Fruit fly (Drosophila melanogaster) whole organism, embryonic: Measurements from ENCODE around the gene nbs.

Experiments
- B-H1 ChIP-seq: fragments of 200-800 bp; sonication (Bioruptor generic); IDR thresholded peaks from 3 replicates; pipeline ENCODE4 v1.3.6; 2022; ENCODE audit warnings: missing biosample characterization, missing genetic modification characterization
- C15 ChIP-seq: fragments of 200-800 bp; sonication (Bioruptor generic); IDR thresholded peaks from 3 replicates; pipeline ENCODE4 v1.3.6; 2022; ENCODE audit warnings: missing biosample characterization, missing genetic modification characterization
- CG1024 ChIP-seq: fragments of 200-800 bp; sonication (Bioruptor generic); IDR thresholded peaks from 2 replicates; pipeline ENCODE4 v1.3.6; 2022; ENCODE audit warnings: missing biosample characterization, missing genetic modification characterization
- CG10321 ChIP-seq: fragments of 200-800 bp; sonication (Bioruptor generic); IDR thresholded peaks from 2 replicates; pipeline ENCODE4 v1.3.6; 2022; ENCODE audit warnings: missing biosample characterization, missing genetic modification characterization
- CG11247 ChIP-seq: fragments of 200-800 bp; sonication (Bioruptor generic); IDR thresholded peaks from 2 replicates; pipeline ENCODE4 v1.3.6; 2022; ENCODE audit warnings: missing biosample characterization, missing genetic modification characterization
- CG11398 ChIP-seq: fragments of 200-800 bp; sonication (Bioruptor generic); optimal IDR thresholded peaks from 2 replicates; lab custom pipeline; 2016; ENCODE audit warnings: missing biosample characterization, missing genetic modification characterization
- CG12236 ChIP-seq: fragments of 200-800 bp; sonication (Bioruptor generic); optimal IDR thresholded peaks from 2 replicates; lab custom pipeline; 2016; ENCODE audit warnings: missing biosample characterization, missing genetic modification characterization
- CG14710 ChIP-seq: fragments of 200-800 bp; sonication (Bioruptor generic); optimal IDR thresholded peaks from 3 replicates; lab custom pipeline; 2019; ENCODE audit warnings: missing biosample characterization, mild to moderate bottlenecking, missing genetic modification characterization, moderate library complexity
- CG1602 ChIP-seq: fragments of 200-800 bp; sonication (Bioruptor generic); optimal IDR thresholded peaks from 3 replicates; lab custom pipeline; 2016; ENCODE audit warnings: missing biosample characterization, missing genetic modification characterization
- CG16813 ChIP-seq: fragments of 200-800 bp; sonication (Bioruptor generic); IDR thresholded peaks from 3 replicates; pipeline ENCODE4 v1.3.6; 2022; ENCODE audit warnings: missing biosample characterization, missing genetic modification characterization; ENCODE audit not compliant: partially characterized antibody
- CG3163 ChIP-seq: fragments of 200-800 bp; sonication (Bioruptor generic); optimal IDR thresholded peaks from 3 replicates; lab custom pipeline; 2016; ENCODE audit warnings: missing biosample characterization, missing genetic modification characterization
- CG43689 ChIP-seq: fragments of 200-800 bp; sonication (Bioruptor generic); IDR thresholded peaks from 2 replicates; pipeline ENCODE4 v1.3.6; 2022; ENCODE audit warnings: missing biosample characterization, missing genetic modification characterization
- CG4404 ChIP-seq: fragments of 200-800 bp; sonication (Bioruptor generic); IDR thresholded peaks from 2 replicates; pipeline ENCODE4 v1.3.6; 2022; ENCODE audit warnings: missing biosample characterization, missing genetic modification characterization
- CG5245 ChIP-seq: fragments of 200-800 bp; sonication (Bioruptor generic); optimal IDR thresholded peaks from 3 replicates; lab custom pipeline; 2016; ENCODE audit warnings: missing biosample characterization, missing genetic modification characterization
- CG5953 ChIP-seq: fragments of 200-800 bp; sonication (Bioruptor generic); IDR thresholded peaks from 2 replicates; pipeline ENCODE4 v1.3.6; 2022; ENCODE audit warnings: missing biosample characterization, missing genetic modification characterization
- CG7271 ChIP-seq: fragments of 200-800 bp; sonication (Bioruptor generic); optimal IDR thresholded peaks from 2 replicates; lab custom pipeline; 2018; ENCODE audit warnings: missing biosample characterization, mild to moderate bottlenecking, missing genetic modification characterization, moderate library complexity
- CG8765 ChIP-seq: fragments of 200-800 bp; sonication (Bioruptor generic); IDR thresholded peaks from 2 replicates; pipeline ENCODE4 v1.3.6; 2022; ENCODE audit warnings: missing biosample characterization, missing genetic modification characterization
- Deaf1 ChIP-seq: fragments of 200-800 bp; optimal IDR thresholded peaks from 3 replicates; lab custom pipeline; 2019; ENCODE audit warnings: missing biosample characterization, mild to moderate bottlenecking, missing genetic modification characterization, moderate library complexity
- Dll ChIP-seq: fragments of 200-800 bp; sonication (Bioruptor generic); IDR thresholded peaks from 4 replicates; pipeline ENCODE4 v1.3.6; 2022; ENCODE audit warnings: missing biosample characterization, missing genetic modification characterization; ENCODE audit not compliant: partially characterized antibody
- E2f2 ChIP-seq: fragments of 200-800 bp; sonication (Bioruptor generic); IDR thresholded peaks from 2 replicates; pipeline ENCODE4 v1.3.6; 2022; ENCODE audit warnings: missing biosample characterization, missing genetic modification characterization
- Fer3 ChIP-seq: fragments of 200-800 bp; sonication (Bioruptor generic); optimal IDR thresholded peaks from 2 replicates; lab custom pipeline; 2018; ENCODE audit warnings: missing biosample characterization, mild to moderate bottlenecking, missing genetic modification characterization, moderate library complexity
- Hsf ChIP-seq: fragments of 200-800 bp; sonication (Bioruptor generic); optimal IDR thresholded peaks from 3 replicates; lab custom pipeline; 2016; ENCODE audit warnings: missing biosample characterization, missing genetic modification characterization
- MESR4 ChIP-seq: fragments of 200-800 bp; sonication (Bioruptor generic); optimal IDR thresholded peaks from 2 replicates; lab custom pipeline; 2018; ENCODE audit warnings: missing biosample characterization, mild to moderate bottlenecking, missing genetic modification characterization, moderate library complexity
- Mrtf ChIP-seq: fragments of 200-800 bp; sonication (Bioruptor generic); IDR thresholded peaks from 3 replicates; pipeline ENCODE4 v1.3.6; 2022; ENCODE audit warnings: missing biosample characterization, missing genetic modification characterization
- NC2α ChIP-seq: fragments of 200-800 bp; sonication (Bioruptor generic); optimal IDR thresholded peaks from 2 replicates; lab custom pipeline; 2016; ENCODE audit warnings: missing biosample characterization, missing genetic modification characterization
- Oli ChIP-seq: fragments of 200-800 bp; sonication (Bioruptor generic); optimal IDR thresholded peaks from 2 replicates; lab custom pipeline; 2018; ENCODE audit warnings: missing biosample characterization, mild to moderate bottlenecking, missing genetic modification characterization, moderate library complexity
- Scr ChIP-seq: fragments of 200-800 bp; sonication (Bioruptor generic); IDR thresholded peaks from 2 replicates; pipeline ENCODE4 v1.3.6; 2022; ENCODE audit warnings: missing biosample characterization, missing genetic modification characterization; ENCODE audit not compliant: partially characterized antibody
- Six4 ChIP-seq: fragments of 200-800 bp; sonication (Bioruptor generic); optimal IDR thresholded peaks from 2 replicates; lab custom pipeline; 2016; ENCODE audit warnings: missing biosample characterization, missing genetic modification characterization
- abd-A ChIP-seq: fragments of 200-800 bp; sonication (Bioruptor generic); optimal IDR thresholded peaks from 3 replicates; lab custom pipeline; 2019; ENCODE audit warnings: missing biosample characterization, mild to moderate bottlenecking, missing genetic modification characterization, moderate library complexity
- ash1 ChIP-seq: fragments of 200-800 bp; sonication (Bioruptor generic); optimal IDR thresholded peaks from 2 replicates; lab custom pipeline; 2018; ENCODE audit warnings: missing biosample characterization, mild to moderate bottlenecking, missing genetic modification characterization
- bbx ChIP-seq: fragments of 200-800 bp; sonication (Bioruptor generic); IDR thresholded peaks from 2 replicates; pipeline ENCODE4 v1.3.6; 2022; ENCODE audit warnings: missing biosample characterization, missing genetic modification characterization; ENCODE audit not compliant: partially characterized antibody
- bcd ChIP-seq: fragments of 200-800 bp; sonication (Bioruptor generic); optimal IDR thresholded peaks from 2 replicates; lab custom pipeline; 2017; ENCODE audit warnings: missing biosample characterization, mild to moderate bottlenecking, missing genetic modification characterization
- caup ChIP-seq: fragments of 200-800 bp; sonication (Bioruptor generic); optimal IDR thresholded peaks from 3 replicates; lab custom pipeline; 2017; ENCODE audit warnings: missing biosample characterization, mild to moderate bottlenecking, missing genetic modification characterization, moderate library complexity; ENCODE audit not compliant: severe bottlenecking
- chinmo ChIP-seq: fragments of 200-800 bp; sonication (Bioruptor generic); IDR thresholded peaks from 4 replicates; pipeline ENCODE4 v1.3.6; 2022; ENCODE audit warnings: missing biosample characterization, missing genetic modification characterization; ENCODE audit not compliant: partially characterized antibody
- chn ChIP-seq: fragments of 200-800 bp; sonication (Bioruptor generic); optimal IDR thresholded peaks from 2 replicates; lab custom pipeline; 2016; ENCODE audit warnings: missing biosample characterization, missing genetic modification characterization
- croc ChIP-seq: fragments of 200-800 bp; sonication (Bioruptor generic); conservative IDR thresholded peaks from 3 replicates; pipeline ENCODE4 v1.3.6; 2022; ENCODE audit warnings: missing biosample characterization, missing genetic modification characterization
- crp ChIP-seq, 2 experiments: fragments of 200-800 bp; sonication (Bioruptor generic); optimal IDR thresholded peaks; 2 replicates in 1 of 2; 3 replicates in 1 of 2; lab custom pipeline; 2017; ENCODE audit warnings: missing biosample characterization in 2 of 2, missing genetic modification characterization in 2 of 2, mild to moderate bottlenecking in 1 of 2, moderate library complexity in 1 of 2
- ham ChIP-seq: fragments of 200-800 bp; sonication (Bioruptor generic); IDR thresholded peaks from 2 replicates; pipeline ENCODE4 v1.3.6; 2022; ENCODE audit warnings: missing biosample characterization, missing genetic modification characterization
- ken ChIP-seq: fragments of 200-800 bp; sonication (Bioruptor generic); IDR thresholded peaks from 3 replicates; pipeline ENCODE4 v1.3.6; 2022; ENCODE audit warnings: missing biosample characterization, missing genetic modification characterization
- lbe ChIP-seq: fragments of 200-800 bp; sonication (Bioruptor generic); optimal IDR thresholded peaks from 2 replicates; lab custom pipeline; 2016; ENCODE audit warnings: missing biosample characterization, mild to moderate bottlenecking, missing genetic modification characterization
- lov ChIP-seq, 2 experiments: fragments of 200-800 bp in 1 of 2; fragments of >200 bp in 1 of 2; sonication (Bioruptor generic) in 1 of 2; IDR thresholded peaks in 1 of 2; optimal IDR thresholded peaks in 1 of 2; 2 replicates in 1 of 2; 3 replicates in 1 of 2; pipeline versions ENCODE4 v1.3.6 to Lab custom; 2017 to 2022; ENCODE audit warnings: missing biosample characterization in 1 of 2, missing genetic modification characterization in 1 of 2
- mirr ChIP-seq: fragments of 200-800 bp; sonication (Bioruptor generic); optimal IDR thresholded peaks from 3 replicates; lab custom pipeline; 2018; ENCODE audit warnings: missing biosample characterization, mild to moderate bottlenecking, missing genetic modification characterization
- pb ChIP-seq: fragments of 200-800 bp; sonication (Bioruptor generic); optimal IDR thresholded peaks from 3 replicates; lab custom pipeline; 2016; ENCODE audit warnings: missing biosample characterization, missing genetic modification characterization
- pnt ChIP-seq: fragments of 200-800 bp; sonication (Bioruptor generic); optimal IDR thresholded peaks from 3 replicates; lab custom pipeline; 2016; ENCODE audit warnings: missing biosample characterization, missing genetic modification characterization
- sim ChIP-seq: fragments of 200-800 bp; sonication (Bioruptor generic); IDR thresholded peaks from 2 replicates; pipeline ENCODE4 v1.3.6; 2022; ENCODE audit warnings: missing biosample characterization, missing genetic modification characterization
- sna ChIP-seq: fragments of 200-800 bp; sonication (Bioruptor generic); IDR thresholded peaks from 2 replicates; pipeline ENCODE4 v1.3.6; 2022; ENCODE audit warnings: missing biosample characterization, missing genetic modification characterization; ENCODE audit not compliant: partially characterized antibody
- so ChIP-seq: fragments of 200-800 bp; sonication (Bioruptor generic); IDR thresholded peaks from 3 replicates; pipeline ENCODE4 v1.3.6; 2022; ENCODE audit warnings: missing biosample characterization, missing genetic modification characterization
- sob ChIP-seq: fragments of 200-800 bp; sonication (Bioruptor generic); IDR thresholded peaks from 2 replicates; pipeline ENCODE4 v1.3.6; 2022; ENCODE audit warnings: missing biosample characterization, missing genetic modification characterization
- tap ChIP-seq: fragments of 200-800 bp; optimal IDR thresholded peaks from 3 replicates; lab custom pipeline; 2019; ENCODE audit warnings: missing biosample characterization, mild to moderate bottlenecking, missing genetic modification characterization, moderate library complexity
- tx ChIP-seq: fragments of 200-800 bp; sonication (Bioruptor generic); optimal IDR thresholded peaks from 2 replicates; lab custom pipeline; 2016; ENCODE audit warnings: missing biosample characterization, missing genetic modification characterization
- usp ChIP-seq: fragments of >200 bp; optimal IDR thresholded peaks from 2 replicates; lab custom pipeline; 2017; ENCODE audit warnings: missing biosample characterization, missing genetic modification characterization
- wdn ChIP-seq: fragments of 200-800 bp; sonication (Bioruptor generic); IDR thresholded peaks from 2 replicates; pipeline ENCODE4 v1.3.6; 2022; ENCODE audit warnings: missing biosample characterization, missing genetic modification characterization

Gene nbs

DNA sequence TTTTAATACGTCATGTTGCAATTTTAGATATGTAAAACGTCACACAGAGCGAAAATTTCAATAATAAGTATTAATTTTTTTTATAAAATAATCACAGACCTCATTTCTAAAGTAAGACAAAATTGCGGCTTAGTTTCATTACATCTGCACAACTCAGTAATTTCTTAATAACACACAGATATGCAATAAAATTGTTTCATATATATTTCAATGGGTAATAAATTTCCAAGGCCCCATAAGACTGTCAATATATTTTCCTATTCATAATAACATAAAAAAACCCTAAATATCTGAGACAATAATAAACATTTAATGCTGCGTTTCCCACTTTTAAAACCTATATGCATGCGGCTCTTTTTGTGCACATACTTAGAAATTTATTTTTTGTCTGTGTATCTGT is 27.3 kb downstream of the nbs start (continued):
- TF ChIP-seq CG5953 (GFP tag; lab: Robert Waterston, UW) (no peak), CG1602 (peak; percentile 17), E2f2 (no peak), CG4404 (no peak), Fer3 (no peak), B-H1 (GFP tag; lab: Robert Waterston, UW) (no peak), Mrtf (GFP tag; lab: Robert Waterston, UW) (no peak), caup (GFP tag; lab: Kevin White, UChicago) (peak; percentile 21), lbe (GFP tag; lab: Kevin White, UChicago) (no peak), CG14710 (tag; lab: Kevin White, UChicago) (no peak), Scr (no peak), tx (no peak), ham (GFP tag; lab: Robert Waterston, UW) (no peak), CG7271 (tag; lab: Kevin White, UChicago) (no peak), Dll (GFP tag; lab: Robert Waterston, UW) (no peak), NC2α (GFP tag; lab: Kevin White, UChicago) (no peak), Six4 (GFP tag; lab: Kevin White, UChicago) (no peak), Deaf1 (tag; lab: Kevin White, UChicago) (peak; percentile 11), sna (GFP tag; lab: Robert Waterston, UW) (no peak), so (GFP tag; lab: Robert Waterston, UW) (no peak), usp (GFP tag; lab: Kevin White, UChicago) (no peak), CG8765 (GFP tag; lab: Robert Waterston, UW) (no peak), tap (peak; percentile 6), CG11398 (no peak), CG10321 (GFP tag; lab: Robert Waterston, UW) (no peak), Oli (peak; percentile 46), lov (optimal IDR thresholded peaks at IDR 0.05; lab: Kevin White, UChicago) (no peak), lov (GFP tag; IDR thresholded peaks at IDR 0.05; lab: Robert Waterston, UW) (no peak), C15 (GFP tag; lab: Robert Waterston, UW) (no peak), CG16813 (no peak), mirr (GFP tag; lab: Kevin White, UChicago) (no peak), CG11247 (GFP tag; lab: Robert Waterston, UW) (no peak), CG1024 (GFP tag; lab: Robert Waterston, UW) (no peak), CG12236 (GFP tag; lab: Kevin White, UChicago) (no peak), bbx (no peak), crp (GFP tag; optimal IDR thresholded peaks at IDR 0.05; lab: Kevin White, UChicago) (no peak), Hsf (no peak), bcd (GFP tag; lab: Kevin White, UChicago) (peak; percentile 44), CG3163 (GFP tag; lab: Kevin White, UChicago) (no peak), ash1 (no peak), chn (GFP tag; lab: Kevin White, UChicago) (no peak), croc (GFP tag; lab: Robert Waterston, UW) (no peak), abd-A (tag; lab: Kevin White, UChicago) (no peak), CG5245 (GFP tag; lab: Kevin White, UChicago) (no peak), pnt (GFP tag; lab: Kevin White, UChicago) (no peak), MESR4 (GFP tag; lab: Kevin White, UChicago) (no peak), CG43689 (no peak), sim (GFP tag; lab: Robert Waterston, UW) (no peak), pb (GFP tag; lab: Kevin White, UChicago) (no peak), chinmo (no peak), ken (GFP tag; lab: Robert Waterston, UW) (no peak), sob (GFP tag; lab: Robert Waterston, UW) (no peak), wdn (no peak)
